Fruit fly (Drosophila melanogaster) whole organism, embryonic: ENCODE measurements around the gene Arc42.

ENCODE experiments used
- Atf-2 ChIP-seq: fragments of 200-800 bp; sonication (Bioruptor generic); optimal IDR thresholded peaks from 2 replicates; lab custom pipeline; 2016; ENCODE audit warnings: missing biosample characterization, missing genetic modification characterization
- B-H1 ChIP-seq: fragments of 200-800 bp; sonication (Bioruptor generic); IDR thresholded peaks from 3 replicates; pipeline ENCODE4 v1.3.6; 2022; ENCODE audit warnings: missing biosample characterization, missing genetic modification characterization
- BtbVII ChIP-seq: fragments of 200-800 bp; sonication (Bioruptor generic); optimal IDR thresholded peaks from 3 replicates; lab custom pipeline; 2017; ENCODE audit warnings: missing biosample characterization, mild to moderate bottlenecking, missing genetic modification characterization
- CG12769 ChIP-seq: fragments of 200-800 bp; sonication (Bioruptor generic); optimal IDR thresholded peaks from 2 replicates; lab custom pipeline; 2019; ENCODE audit warnings: missing biosample characterization, mild to moderate bottlenecking, missing genetic modification characterization, moderate library complexity
- CG15011 ChIP-seq: fragments of 200-800 bp; sonication (Bioruptor generic); optimal IDR thresholded peaks from 3 replicates; lab custom pipeline; 2018; ENCODE audit warnings: missing biosample characterization, mild to moderate bottlenecking, missing genetic modification characterization
- CG1603 ChIP-seq: fragments of 200-800 bp; sonication (Bioruptor generic); optimal IDR thresholded peaks from 2 replicates; lab custom pipeline; 2019; ENCODE audit warnings: missing biosample characterization, mild to moderate bottlenecking, missing genetic modification characterization, moderate library complexity
- CG31224 ChIP-seq: fragments of 200-800 bp; sonication (Bioruptor generic); IDR thresholded peaks from 2 replicates; pipeline ENCODE4 v1.3.6; 2022; ENCODE audit warnings: missing biosample characterization, missing genetic modification characterization
- CG5953 ChIP-seq: fragments of 200-800 bp; sonication (Bioruptor generic); IDR thresholded peaks from 2 replicates; pipeline ENCODE4 v1.3.6; 2022; ENCODE audit warnings: missing biosample characterization, missing genetic modification characterization
- CG6683 ChIP-seq: fragments of 200-800 bp; sonication (Bioruptor generic); optimal IDR thresholded peaks from 2 replicates; lab custom pipeline; 2017; ENCODE audit warnings: missing biosample characterization, mild to moderate bottlenecking, missing genetic modification characterization, missing genetic modification reagents
- CG6689 ChIP-seq: fragments of 200-800 bp; sonication (Bioruptor generic); IDR thresholded peaks from 2 replicates; pipeline ENCODE4 v1.3.6; 2022; ENCODE audit warnings: missing biosample characterization, missing genetic modification characterization
- Chrac-16 ChIP-seq: fragments of 200-800 bp; sonication (Bioruptor generic); optimal IDR thresholded peaks from 3 replicates; lab custom pipeline; 2016; ENCODE audit warnings: missing biosample characterization, missing genetic modification characterization
- CkIIα-i1 ChIP-seq: fragments of 200-800 bp; sonication (Bioruptor generic); IDR thresholded peaks from 2 replicates; pipeline ENCODE4 v1.3.6; 2022; ENCODE audit warnings: missing biosample characterization, missing genetic modification characterization
- D19A ChIP-seq: fragments of 200-800 bp; optimal IDR thresholded peaks from 3 replicates; lab custom pipeline; 2019; ENCODE audit warnings: missing biosample characterization, mild to moderate bottlenecking, missing genetic modification characterization, moderate library complexity
- Dek ChIP-seq: fragments of 200-800 bp; sonication (Bioruptor generic); optimal IDR thresholded peaks from 3 replicates; lab custom pipeline; 2019; ENCODE audit warnings: missing biosample characterization, mild to moderate bottlenecking, missing genetic modification characterization, moderate library complexity
- Dip3 ChIP-seq: fragments of 200-800 bp; sonication (Bioruptor generic); optimal IDR thresholded peaks from 3 replicates; lab custom pipeline; 2016; ENCODE audit warnings: missing biosample characterization, missing genetic modification characterization
- Drgx ChIP-seq: fragments of 200-800 bp; sonication (Bioruptor generic); IDR thresholded peaks from 2 replicates; pipeline ENCODE4 v1.3.6; 2022; ENCODE audit warnings: missing biosample characterization, missing genetic modification characterization
- Eip74EF ChIP-seq, 2 experiments: fragments of 200-800 bp in 1 of 2; fragments of >200 bp in 1 of 2; sonication (Bioruptor generic) in 1 of 2; optimal IDR thresholded peaks; 2 replicates each; lab custom pipeline; 2017 to 2019; ENCODE audit warnings: missing biosample characterization in 2 of 2, missing genetic modification characterization in 2 of 2, mild to moderate bottlenecking in 1 of 2, moderate library complexity in 1 of 2
- Gsc ChIP-seq: fragments of 200-800 bp; sonication (Bioruptor generic); IDR thresholded peaks from 2 replicates; pipeline ENCODE4 v1.3.6; 2022; ENCODE audit warnings: missing biosample characterization, missing genetic modification characterization
- MTF-1 ChIP-seq: fragments of 200-800 bp; sonication (Bioruptor generic); optimal IDR thresholded peaks from 2 replicates; lab custom pipeline; 2018; ENCODE audit warnings: missing biosample characterization, mild to moderate bottlenecking, missing genetic modification characterization, borderline replicate concordance
- Optix ChIP-seq: fragments of 200-800 bp; sonication (Bioruptor generic); IDR thresholded peaks from 3 replicates; pipeline ENCODE4 v1.3.6; 2022; ENCODE audit warnings: missing biosample characterization, missing genetic modification characterization
- Side ChIP-seq: fragments of 200-800 bp; sonication (Bioruptor generic); optimal IDR thresholded peaks from 2 replicates; lab custom pipeline; 2016; ENCODE audit warnings: missing biosample characterization, missing genetic modification characterization
- Sry-δ ChIP-seq: fragments of 200-800 bp; sonication (Bioruptor generic); optimal IDR thresholded peaks from 2 replicates; lab custom pipeline; 2016; ENCODE audit warnings: missing biosample characterization, missing genetic modification characterization
- Usf ChIP-seq: fragments of 200-800 bp; sonication (Bioruptor generic); optimal IDR thresholded peaks from 2 replicates; lab custom pipeline; 2017; ENCODE audit warnings: missing genotype, missing biosample characterization, missing genetic modification characterization
- Vsx1 ChIP-seq: fragments of 200-800 bp; sonication (Bioruptor generic); optimal IDR thresholded peaks from 2 replicates; lab custom pipeline; 2017; ENCODE audit warnings: missing biosample characterization, mild to moderate bottlenecking, missing genetic modification characterization, missing genetic modification reagents
- Xbp1 ChIP-seq: fragments of 200-800 bp; sonication (Bioruptor generic); optimal IDR thresholded peaks from 3 replicates; lab custom pipeline; 2016; ENCODE audit warnings: missing biosample characterization, mild to moderate bottlenecking, missing genetic modification characterization
- Xrp1 ChIP-seq: fragments of 200-800 bp; sonication (Bioruptor generic); IDR thresholded peaks from 2 replicates; pipeline ENCODE4 v1.3.6; 2022; ENCODE audit warnings: missing biosample characterization, missing genetic modification characterization
- btn ChIP-seq: fragments of 200-800 bp; sonication (Bioruptor generic); optimal IDR thresholded peaks from 2 replicates; lab custom pipeline; 2016; ENCODE audit warnings: missing biosample characterization, missing genetic modification characterization
- caup ChIP-seq: fragments of 200-800 bp; sonication (Bioruptor generic); optimal IDR thresholded peaks from 3 replicates; lab custom pipeline; 2017; ENCODE audit warnings: missing biosample characterization, mild to moderate bottlenecking, missing genetic modification characterization, moderate library complexity; ENCODE audit not compliant: severe bottlenecking
- chif ChIP-seq, 2 experiments: fragments of 200-800 bp; sonication (Bioruptor generic); optimal IDR thresholded peaks; 3 replicates each; lab custom pipeline; 2016; ENCODE audit warnings: missing biosample characterization in 2 of 2, missing genetic modification characterization in 2 of 2
- fd102C ChIP-seq: fragments of 200-800 bp; sonication (Bioruptor generic); optimal IDR thresholded peaks from 2 replicates; lab custom pipeline; 2018; ENCODE audit warnings: missing biosample characterization, mild to moderate bottlenecking, missing genetic modification characterization, moderate library complexity
- fd3F ChIP-seq: fragments of 200-800 bp; sonication (Bioruptor generic); optimal IDR thresholded peaks from 2 replicates; lab custom pipeline; 2018; ENCODE audit warnings: missing biosample characterization, mild to moderate bottlenecking, missing genetic modification characterization, moderate library complexity
- gcm ChIP-seq: fragments of 200-800 bp; sonication (Bioruptor generic); optimal IDR thresholded peaks from 2 replicates; lab custom pipeline; 2019; ENCODE audit warnings: missing biosample characterization, mild to moderate bottlenecking, missing genetic modification characterization, moderate library complexity
- h ChIP-seq: fragments of >200 bp; optimal IDR thresholded peaks from 2 replicates; lab custom pipeline; 2017
- hkb ChIP-seq, 2 experiments: fragments of 200-800 bp in 1 of 2; fragments of >200 bp in 1 of 2; sonication (Bioruptor generic) in 1 of 2; IDR thresholded peaks in 1 of 2; optimal IDR thresholded peaks in 1 of 2; 2 replicates each; pipeline versions ENCODE4 v1.3.6 to Lab custom; 2017 to 2022; ENCODE audit warnings: missing biosample characterization in 1 of 2, missing genetic modification characterization in 1 of 2
- ind ChIP-seq: fragments of 200-800 bp; sonication (Bioruptor generic); optimal IDR thresholded peaks from 3 replicates; lab custom pipeline; 2016; ENCODE audit warnings: missing biosample characterization, missing genetic modification characterization
- jigr1 ChIP-seq: fragments of 200-800 bp; sonication (Bioruptor generic); IDR thresholded peaks from 3 replicates; pipeline ENCODE4 v1.3.6; 2022; ENCODE audit warnings: missing biosample characterization, missing genetic modification characterization
- kah ChIP-seq: fragments of 200-800 bp; sonication (Bioruptor generic); optimal IDR thresholded peaks from 2 replicates; lab custom pipeline; 2018; ENCODE audit warnings: missing biosample characterization, mild to moderate bottlenecking, missing genetic modification characterization
- ken ChIP-seq: fragments of 200-800 bp; sonication (Bioruptor generic); IDR thresholded peaks from 3 replicates; pipeline ENCODE4 v1.3.6; 2022; ENCODE audit warnings: missing biosample characterization, missing genetic modification characterization
- maf-S ChIP-seq: fragments of 200-800 bp; sonication (Bioruptor generic); optimal IDR thresholded peaks from 2 replicates; lab custom pipeline; 2016; ENCODE audit warnings: missing biosample characterization, missing genetic modification characterization
- nerfin-1 ChIP-seq: fragments of 200-800 bp; sonication (Bioruptor generic); optimal IDR thresholded peaks from 3 replicates; lab custom pipeline; 2019; ENCODE audit warnings: missing biosample characterization, mild to moderate bottlenecking, missing genetic modification characterization, moderate library complexity
- oc ChIP-seq: fragments of 200-800 bp; sonication (Bioruptor generic); optimal IDR thresholded peaks from 2 replicates; lab custom pipeline; 2018; ENCODE audit warnings: missing biosample characterization, mild to moderate bottlenecking, missing genetic modification characterization, moderate library complexity
- pros ChIP-seq: fragments of 200-800 bp; sonication (Bioruptor generic); optimal IDR thresholded peaks from 3 replicates; lab custom pipeline; 2019; ENCODE audit warnings: missing biosample characterization, mild to moderate bottlenecking, missing genetic modification characterization, moderate library complexity
- ranshi ChIP-seq: fragments of 200-800 bp; sonication (Bioruptor generic); IDR thresholded peaks from 2 replicates; pipeline ENCODE4 v1.3.6; 2022; ENCODE audit warnings: missing biosample characterization, missing genetic modification characterization
- salm ChIP-seq: fragments of 200-800 bp; sonication (Bioruptor generic); optimal IDR thresholded peaks from 2 replicates; lab custom pipeline; 2018; ENCODE audit warnings: missing biosample characterization, mild to moderate bottlenecking, missing genetic modification characterization
- sc ChIP-seq, 3 experiments: fragments of >200 bp in 2 of 3; fragments of 200-800 bp in 1 of 3; sonication (Bioruptor generic) in 1 of 3; optimal IDR thresholded peaks; 2 replicates in 2 of 3; 3 replicates in 1 of 3; lab custom pipeline; 2017; ENCODE audit warnings: mild to moderate bottlenecking in 1 of 3, missing biosample characterization in 1 of 3, missing genetic modification characterization in 1 of 3, missing genetic modification reagents in 1 of 3
- schlank ChIP-seq: fragments of 200-800 bp; sonication (Bioruptor generic); optimal IDR thresholded peaks from 2 replicates; lab custom pipeline; 2018; ENCODE audit warnings: missing biosample characterization, mild to moderate bottlenecking, missing genetic modification characterization
- shn ChIP-seq: fragments of 200-800 bp; sonication (Bioruptor generic); optimal IDR thresholded peaks from 3 replicates; lab custom pipeline; 2016; ENCODE audit warnings: missing biosample characterization, missing genetic modification characterization
- stc ChIP-seq: fragments of 200-800 bp; sonication (Bioruptor generic); IDR thresholded peaks from 2 replicates; pipeline ENCODE4 v1.3.6; 2022; ENCODE audit warnings: missing biosample characterization, missing genetic modification characterization
- tap ChIP-seq: fragments of 200-800 bp; optimal IDR thresholded peaks from 3 replicates; lab custom pipeline; 2019; ENCODE audit warnings: missing biosample characterization, mild to moderate bottlenecking, missing genetic modification characterization, moderate library complexity
- zen2 ChIP-seq: fragments of 200-800 bp; sonication (Bioruptor generic); IDR thresholded peaks from 3 replicates; pipeline ENCODE4 v1.3.6; 2022; ENCODE audit warnings: missing biosample characterization, missing genetic modification characterization; ENCODE audit not compliant: partially characterized antibody

Arc42 gene

dm6 chr3R:19830973-19831372 lies 46.6 kb upstream of the Arc42 start (continued):
- peak; percentile 1 for TF ChIP-seq schlank (tag; lab: Kevin White, UChicago)
- peak; percentile 53 for TF ChIP-seq B-H1
- TF ChIP-seq Chrac-16 (GFP tag; lab: Kevin White, UChicago): peak; percentile 20
- TF ChIP-seq Sry-δ: no peak
- TF ChIP-seq CG15011 (GFP tag; lab: Kevin White, UChicago): peak; percentile 15
- peak; percentile 85 for TF ChIP-seq oc (tag; lab: Kevin White, UChicago)
- no peak for TF ChIP-seq zen2
- TF ChIP-seq fd102C (GFP tag; lab: Kevin White, UChicago): no peak
- peak; percentile 25 to 38 for TF ChIP-seq chif (GFP tag; optimal IDR thresholded peaks at IDR 0.05; lab: Kevin White, UChicago)
- no peak for TF ChIP-seq MTF-1 (GFP tag; lab: Kevin White, UChicago)
- TF ChIP-seq Side (GFP tag; lab: Kevin White, UChicago): peak; percentile 16
- no peak for TF ChIP-seq Drgx
- TF ChIP-seq D19A: peak; percentile 43
- no peak for TF ChIP-seq jigr1 (GFP tag; lab: Robert Waterston, UW)
- TF ChIP-seq Gsc (GFP tag; lab: Robert Waterston, UW): no peak
- TF ChIP-seq h (lab: Kevin White, UChicago): no peak
- TF ChIP-seq salm (tag; lab: Kevin White, UChicago): peak; percentile 90
- TF ChIP-seq BtbVII (GFP tag; lab: Kevin White, UChicago): peak; percentile 37
- peak; percentile 28 for TF ChIP-seq caup (GFP tag; lab: Kevin White, UChicago)
- TF ChIP-seq sc (optimal IDR thresholded peaks at IDR 0.05; lab: Kevin White, UChicago): no peak
- no peak for TF ChIP-seq sc (GFP tag; optimal IDR thresholded peaks at IDR 0.05; lab: Kevin White, UChicago)
- TF ChIP-seq Dek (tag; lab: Kevin White, UChicago): peak; percentile 58
- TF ChIP-seq CG6689 (GFP tag; lab: Robert Waterston, UW): peak; percentile 77
- TF ChIP-seq hkb (optimal IDR thresholded peaks at IDR 0.05; lab: Kevin White, UChicago): no peak
- TF ChIP-seq hkb (GFP tag; IDR thresholded peaks at IDR 0.05; lab: Robert Waterston, UW): peak; percentile 53
- peak; percentile 17 for TF ChIP-seq nerfin-1 (tag; lab: Kevin White, UChicago)
- TF ChIP-seq fd3F (GFP tag; lab: Kevin White, UChicago): peak; percentile 57
- no peak for TF ChIP-seq shn (GFP tag; lab: Kevin White, UChicago)
- no peak for TF ChIP-seq CkIIα-i1
- peak; percentile 80 for TF ChIP-seq stc (GFP tag; lab: Robert Waterston, UW)
- peak; percentile 46 for TF ChIP-seq CG12769
- peak; percentile 29 for TF ChIP-seq maf-S (GFP tag; lab: Kevin White, UChicago)
- peak; percentile 59 for TF ChIP-seq Xbp1 (GFP tag; lab: Kevin White, UChicago)
- no peak for TF ChIP-seq Usf (GFP tag; lab: Kevin White, UChicago)
- no peak for TF ChIP-seq Atf-2 (GFP tag; lab: Kevin White, UChicago)
- peak; percentile 73 for TF ChIP-seq gcm (GFP tag; lab: Kevin White, UChicago)
- peak; percentile 52 for TF ChIP-seq pros (GFP tag; lab: Kevin White, UChicago)
- TF ChIP-seq Vsx1 (GFP tag; lab: Kevin White, UChicago): peak; percentile 69
- TF ChIP-seq Dip3: peak; percentile 29
- peak in 1 of 2 experiments; percentile 13 for TF ChIP-seq Eip74EF (GFP tag; optimal IDR thresholded peaks at IDR 0.05; lab: Kevin White, UChicago)
- peak; percentile 59 for TF ChIP-seq Xrp1
- TF ChIP-seq CG1603 (tag; lab: Kevin White, UChicago): peak; percentile 81
- peak; percentile 50 for TF ChIP-seq ind (GFP tag; lab: Kevin White, UChicago)
- peak; percentile 10 for TF ChIP-seq kah (GFP tag; lab: Kevin White, UChicago)
- peak; percentile 14 for TF ChIP-seq CG6683 (GFP tag; lab: Kevin White, UChicago)
- peak; percentile 48 for TF ChIP-seq tap (tag; lab: Kevin White, UChicago)
- peak; percentile 67; the same call in 1 of the 3 replicates for TF ChIP-seq ken (GFP tag; lab: Robert Waterston, UW)
- TF ChIP-seq ranshi: 0 out of 2 replicates have a peak, but pooled peaks have one; percentile 40
- peak; percentile 51; the same call in 1 of the 2 replicates for TF ChIP-seq CG31224 (GFP tag; lab: Robert Waterston, UW)
- no peak for TF ChIP-seq Optix (GFP tag; lab: Robert Waterston, UW)
- TF ChIP-seq CG5953 (GFP tag; lab: Robert Waterston, UW): peak; percentile 63; the same call in 1 of the 2 replicates
- TF ChIP-seq btn: no peak
